Fruit fly (Drosophila melanogaster): ENCODE results near the gene kst.

DNA sequence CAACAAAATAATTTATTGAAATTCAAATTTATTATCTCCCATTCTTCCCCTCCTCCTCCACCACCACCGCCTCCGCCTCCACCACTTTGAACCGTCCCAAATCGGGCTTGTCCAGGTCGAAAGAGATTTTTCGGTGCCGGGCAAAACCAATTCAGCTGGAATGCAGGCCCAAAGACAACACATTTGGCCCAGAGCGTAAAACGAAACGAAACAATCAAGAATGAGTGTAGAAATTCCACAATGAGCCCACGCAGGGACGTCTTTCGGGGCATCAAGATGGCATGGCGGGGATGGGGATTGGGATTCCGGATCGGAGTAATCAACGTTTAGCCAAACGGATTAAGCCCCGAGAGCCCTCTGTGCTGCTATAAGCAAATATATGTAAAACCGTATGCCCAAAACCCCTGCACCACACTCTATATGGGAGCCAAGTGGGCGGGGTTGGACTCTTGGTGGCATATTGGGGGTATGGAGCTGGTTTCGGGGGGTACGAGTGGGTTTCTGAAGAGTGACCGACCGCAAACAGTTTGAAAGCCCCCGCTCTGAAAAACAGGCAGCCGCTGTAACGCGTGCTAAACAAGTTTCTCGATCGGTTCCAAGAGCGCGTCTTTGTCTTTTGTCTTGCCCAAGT, 47.4 kb downstream of the kst start:
- TF ChIP-seq CG6276 (GFP tag; optimal IDR thresholded peaks at IDR 0.05) (no peak), CG15336 (GFP tag; IDR thresholded peaks at IDR 0.05) (no peak), Smox (GFP tag; optimal IDR thresholded peaks at IDR 0.05) (no peak)

Measured in whole organism, prepupa.